Worm (Caenorhabditis elegans): ENCODE data around the gene irld-25.

Gene irld-25

ce11 chrV:15190903-15191302 is 30.5 kb upstream of the irld-25 start, which contains the start of gene Y75B12B.11:
Y75B12B.11 (plus strand) TSS chrV:15191296.
- no peak for TF ChIP-seq lin-39 (tag; optimal IDR thresholded peaks at IDR 0.05)
- TF ChIP-seq dmd-4 (tag; optimal IDR thresholded peaks at IDR 0.05) = no peak
- TF ChIP-seq lin-13 (GFP tag; optimal IDR thresholded peaks at IDR 0.05) = peak; percentile 76
- no peak for TF ChIP-seq nhr-237 (tag; optimal IDR thresholded peaks at IDR 0.05)
- no peak for TF ChIP-seq ztf-11 (tag; optimal IDR thresholded peaks at IDR 0.05)
- peak; percentile 55 for TF ChIP-seq snpc-4 (tag; optimal IDR thresholded peaks at IDR 0.05)
- no peak for TF ChIP-seq skn-1 (tag; optimal IDR thresholded peaks at IDR 0.05)
- TF ChIP-seq elt-3 (tag; optimal IDR thresholded peaks at IDR 0.05) = no peak
- TF ChIP-seq alr-1 (tag; optimal IDR thresholded peaks at IDR 0.05) = no peak
- no peak for TF ChIP-seq nhr-23 (tag; optimal IDR thresholded peaks at IDR 0.05)
- TF ChIP-seq mab-5 (tag; optimal IDR thresholded peaks at IDR 0.05) = peak; percentile 2
- peak; percentile 67 for TF ChIP-seq fos-1 (tag; optimal IDR thresholded peaks at IDR 0.05)
- TF ChIP-seq nhr-129 (tag; optimal IDR thresholded peaks at IDR 0.05) = peak; percentile 88
- peak; percentile 77 for TF ChIP-seq Y55F3AM.14 (GFP tag; optimal IDR thresholded peaks at IDR 0.05)
- peak; percentile 82 for TF ChIP-seq crh-2 (tag; optimal IDR thresholded peaks at IDR 0.05)
- no peak for TF ChIP-seq ceh-82 (tag; optimal IDR thresholded peaks at IDR 0.05)
- peak; percentile 70 for TF ChIP-seq ztf-4 (tag; optimal IDR thresholded peaks at IDR 0.05)
- TF ChIP-seq lin-11 (tag; optimal IDR thresholded peaks at IDR 0.05) = peak; percentile 66
- peak; percentile 73 for TF ChIP-seq unc-55 (GFP tag; optimal IDR thresholded peaks at IDR 0.05)
- TF ChIP-seq unc-62 (GFP tag; optimal IDR thresholded peaks at IDR 0.05) = no peak
- TF ChIP-seq lsy-2 (tag; optimal IDR thresholded peaks at IDR 0.05) = peak; percentile 25 to 63
- TF ChIP-seq nhr-21 (tag; optimal IDR thresholded peaks at IDR 0.05) = peak; percentile 81
- TF ChIP-seq nhr-12 (tag; optimal IDR thresholded peaks at IDR 0.05) = no peak
- TF ChIP-seq gmeb-1 (tag; optimal IDR thresholded peaks at IDR 0.05) = peak; percentile 76
- no peak for TF ChIP-seq zag-1 (tag; optimal IDR thresholded peaks at IDR 0.05)
- peak; percentile 75 for TF ChIP-seq sem-4 (tag; optimal IDR thresholded peaks at IDR 0.05)
- TF ChIP-seq R02D3.7 (tag; optimal IDR thresholded peaks at IDR 0.05) = no peak
- no peak for TF ChIP-seq mbf-1 (tag; optimal IDR thresholded peaks at IDR 0.05)
- no peak for TF ChIP-seq nhr-6 (tag; optimal IDR thresholded peaks at IDR 0.05)
- TF ChIP-seq nhr-77 (tag; optimal IDR thresholded peaks at IDR 0.05) = no peak
- TF ChIP-seq sma-9 (GFP tag; optimal IDR thresholded peaks at IDR 0.05) = peak; percentile 83
- TF ChIP-seq sma-9 (tag; optimal IDR thresholded peaks at IDR 0.05) = no peak
- TF ChIP-seq aly-2 (tag; optimal IDR thresholded peaks at IDR 0.05) = no peak
- peak; percentile 33 for TF ChIP-seq ceh-16 (tag; optimal IDR thresholded peaks at IDR 0.05)
- no peak for TF ChIP-seq nhr-10 (tag; optimal IDR thresholded peaks at IDR 0.05)
- peak; percentile 80 for TF ChIP-seq sma-3 (GFP tag; optimal IDR thresholded peaks at IDR 0.05)
- TF ChIP-seq F13H6.1 (tag; optimal IDR thresholded peaks at IDR 0.05) = peak; percentile 69
- peak; percentile 62 for TF ChIP-seq C34F6.9 (tag; optimal IDR thresholded peaks at IDR 0.05)
- peak; percentile 56 for TF ChIP-seq egl-27 (tag; optimal IDR thresholded peaks at IDR 0.05)
- TF ChIP-seq blmp-1 (tag; optimal IDR thresholded peaks at IDR 0.05; ENCODE audit: insufficient read depth) = peak; percentile 32
- TF ChIP-seq nhr-11 (tag; optimal IDR thresholded peaks at IDR 0.05) = no peak
- TF ChIP-seq mdl-1 (tag; optimal IDR thresholded peaks at IDR 0.05) = no peak
- peak; percentile 89 for TF ChIP-seq ama-1 (optimal IDR thresholded peaks at IDR 0.05)
- TF ChIP-seq nhr-25 (tag; optimal IDR thresholded peaks at IDR 0.05) = no peak
- no peak for TF ChIP-seq elt-1 (tag; optimal IDR thresholded peaks at IDR 0.05)

- TF ChIP-seq sma-3 (GFP tag; optimal IDR thresholded peaks at IDR 0.05) (no peak), lin-13 (GFP tag; optimal IDR thresholded peaks at IDR 0.05) (no peak), dmd-4 (tag; optimal IDR thresholded peaks at IDR 0.05) (no peak), ama-1 (optimal IDR thresholded peaks at IDR 0.05) (no peak), ztf-4 (tag; optimal IDR thresholded peaks at IDR 0.05) (no peak), blmp-1 (tag; optimal IDR thresholded peaks at IDR 0.05; ENCODE audit: insufficient read depth) (no peak), aly-2 (tag; optimal IDR thresholded peaks at IDR 0.05) (no peak), C34F6.9 (tag; optimal IDR thresholded peaks at IDR 0.05) (no peak), zag-1 (tag; optimal IDR thresholded peaks at IDR 0.05) (no peak), nhr-21 (tag; optimal IDR thresholded peaks at IDR 0.05) (no peak), nhr-6 (tag; optimal IDR thresholded peaks at IDR 0.05) (no peak), ztf-1 (GFP tag; conservative IDR thresholded peaks at IDR 0.05) (no peak), skn-1 (tag; optimal IDR thresholded peaks at IDR 0.05) (no peak), lin-39 (tag; optimal IDR thresholded peaks at IDR 0.05) (no peak), mdl-1 (tag; optimal IDR thresholded peaks at IDR 0.05) (no peak)
These were observed 29.5 kb upstream of the irld-25 start for ce11 chrV:15191971-15192370.
